Fruit fly (Drosophila melanogaster) whole organism, embryonic: ENCODE results near the gene smg.

Source experiments
- Abd-B ChIP-seq: fragments of 200-800 bp; sonication (Bioruptor generic); optimal IDR thresholded peaks from 2 replicates; lab custom pipeline; 2018; ENCODE audit warnings: missing biosample characterization, mild to moderate bottlenecking, missing genetic modification characterization, moderate library complexity
- CG10462 ChIP-seq: fragments of 200-800 bp; sonication (Bioruptor generic); optimal IDR thresholded peaks from 2 replicates; lab custom pipeline; 2016; ENCODE audit warnings: missing biosample characterization, missing genetic modification characterization
- CG11085 ChIP-seq: fragments of 200-800 bp; sonication (Bioruptor generic); IDR thresholded peaks from 2 replicates; pipeline ENCODE4 v1.3.6; 2022; ENCODE audit warnings: missing biosample characterization, missing genetic modification characterization
- CG11247 ChIP-seq: fragments of 200-800 bp; sonication (Bioruptor generic); IDR thresholded peaks from 2 replicates; pipeline ENCODE4 v1.3.6; 2022; ENCODE audit warnings: missing biosample characterization, missing genetic modification characterization
- CG12236 ChIP-seq: fragments of 200-800 bp; sonication (Bioruptor generic); optimal IDR thresholded peaks from 2 replicates; lab custom pipeline; 2016; ENCODE audit warnings: missing biosample characterization, missing genetic modification characterization
- CG12769 ChIP-seq: fragments of 200-800 bp; sonication (Bioruptor generic); optimal IDR thresholded peaks from 2 replicates; lab custom pipeline; 2019; ENCODE audit warnings: missing biosample characterization, mild to moderate bottlenecking, missing genetic modification characterization, moderate library complexity
- CG13287 ChIP-seq: fragments of 200-800 bp; sonication (Bioruptor generic); IDR thresholded peaks from 2 replicates; pipeline ENCODE4 v1.3.6; 2022; ENCODE audit warnings: missing biosample characterization, missing genetic modification characterization; ENCODE audit not compliant: partially characterized antibody
- CG14014 ChIP-seq: fragments of 200-800 bp; sonication (Bioruptor generic); IDR thresholded peaks from 2 replicates; pipeline ENCODE4 v1.3.6; 2022; ENCODE audit warnings: missing biosample characterization, missing genetic modification characterization
- CG15073 ChIP-seq: fragments of 200-800 bp; sonication (Bioruptor generic); optimal IDR thresholded peaks from 2 replicates; lab custom pipeline; 2016; ENCODE audit warnings: missing biosample characterization, missing genetic modification characterization
- CG16779 ChIP-seq: fragments of 200-800 bp; sonication (Bioruptor generic); IDR thresholded peaks from 2 replicates; pipeline ENCODE4 v1.3.6; 2022; ENCODE audit warnings: missing biosample characterization, missing genetic modification characterization
- CG17361 ChIP-seq: fragments of 200-800 bp; sonication (Bioruptor generic); IDR thresholded peaks from 3 replicates; pipeline ENCODE4 v1.3.6; 2022; ENCODE audit warnings: missing biosample characterization, missing genetic modification characterization
- CG17568 ChIP-seq: fragments of 200-800 bp; sonication (Bioruptor generic); optimal IDR thresholded peaks from 2 replicates; lab custom pipeline; 2018; ENCODE audit warnings: missing biosample characterization, mild to moderate bottlenecking, missing genetic modification characterization, moderate library complexity
- CG18599 ChIP-seq: fragments of 200-800 bp; sonication (Bioruptor generic); optimal IDR thresholded peaks from 3 replicates; lab custom pipeline; 2017; ENCODE audit warnings: missing biosample characterization, missing genetic modification characterization, mild to moderate bottlenecking, moderate library complexity, missing genetic modification reagents
- CG4360 ChIP-seq: fragments of 200-800 bp; sonication (Bioruptor generic); IDR thresholded peaks from 2 replicates; pipeline ENCODE4 v1.3.6; 2022; ENCODE audit warnings: missing biosample characterization, missing genetic modification characterization
- CG4854 ChIP-seq: fragments of 200-800 bp; sonication (Bioruptor generic); optimal IDR thresholded peaks from 2 replicates; lab custom pipeline; 2016; ENCODE audit warnings: missing biosample characterization, missing genetic modification characterization, inconsistent platforms
- CG7556 ChIP-seq: fragments of 200-800 bp; sonication (Bioruptor generic); optimal IDR thresholded peaks from 2 replicates; lab custom pipeline; 2017; ENCODE audit warnings: missing biosample characterization, mild to moderate bottlenecking, missing genetic modification characterization
- CG7786 ChIP-seq: fragments of 200-800 bp; sonication (Bioruptor generic); optimal IDR thresholded peaks from 2 replicates; lab custom pipeline; 2016; ENCODE audit warnings: missing biosample characterization, missing genetic modification characterization
- CG8765 ChIP-seq: fragments of 200-800 bp; sonication (Bioruptor generic); IDR thresholded peaks from 2 replicates; pipeline ENCODE4 v1.3.6; 2022; ENCODE audit warnings: missing biosample characterization, missing genetic modification characterization
- CG9215 ChIP-seq: fragments of 200-800 bp; sonication (Bioruptor generic); IDR thresholded peaks from 2 replicates; pipeline ENCODE4 v1.3.6; 2022; ENCODE audit warnings: missing biosample characterization, missing genetic modification characterization
- Dip2 ChIP-seq: fragments of 200-800 bp; sonication (Bioruptor generic); IDR thresholded peaks from 2 replicates; pipeline ENCODE4 v1.3.6; 2022; ENCODE audit warnings: missing biosample characterization, missing genetic modification characterization
- Elba2 ChIP-seq: fragments of 200-800 bp; sonication (Bioruptor generic); optimal IDR thresholded peaks from 3 replicates; lab custom pipeline; 2016; ENCODE audit warnings: missing biosample characterization, missing genetic modification characterization
- Ets65A ChIP-seq: fragments of 200-800 bp; sonication (Bioruptor generic); peaks from one replicate; lab custom pipeline; 2016; ENCODE audit warnings: missing biosample characterization, missing genetic modification characterization
- Fer1 ChIP-seq: fragments of 200-800 bp; sonication (Bioruptor generic); optimal IDR thresholded peaks from 2 replicates; lab custom pipeline; 2017; ENCODE audit warnings: missing biosample characterization, mild to moderate bottlenecking, missing genetic modification characterization
- HHEX ChIP-seq: fragments of 200-800 bp; sonication (Bioruptor generic); optimal IDR thresholded peaks from 3 replicates; lab custom pipeline; 2017; ENCODE audit warnings: missing biosample characterization, mild to moderate bottlenecking, missing genetic modification characterization, missing genetic modification reagents
- HLH4C ChIP-seq: fragments of 200-800 bp; sonication (Bioruptor generic); IDR thresholded peaks from 3 replicates; pipeline ENCODE4 v1.3.6; 2022; ENCODE audit warnings: missing biosample characterization, missing genetic modification characterization; ENCODE audit not compliant: partially characterized antibody
- HmgD ChIP-seq: fragments of 200-800 bp; sonication (Bioruptor generic); optimal IDR thresholded peaks from 3 replicates; lab custom pipeline; 2016; ENCODE audit warnings: missing biosample characterization, missing genetic modification characterization
- Jarid2 ChIP-seq: fragments of 200-800 bp; sonication (Bioruptor generic); optimal IDR thresholded peaks from 3 replicates; lab custom pipeline; 2017; ENCODE audit warnings: mild to moderate bottlenecking, missing biosample characterization, missing genetic modification reagents, missing genetic modification characterization
- Med ChIP-seq: fragments of 200-800 bp; sonication (Bioruptor generic); peaks from one replicate; lab custom pipeline; 2016; ENCODE audit warnings: missing biosample characterization, missing genetic modification characterization, mild to moderate bottlenecking, inconsistent platforms, moderate library complexity
- NC2α ChIP-seq: fragments of 200-800 bp; sonication (Bioruptor generic); optimal IDR thresholded peaks from 2 replicates; lab custom pipeline; 2016; ENCODE audit warnings: missing biosample characterization, missing genetic modification characterization
- NC2β ChIP-seq: fragments of 200-800 bp; sonication (Bioruptor generic); optimal IDR thresholded peaks from 2 replicates; lab custom pipeline; 2016; ENCODE audit warnings: missing biosample characterization, missing genetic modification characterization
- Nf-YB ChIP-seq: fragments of 200-800 bp; sonication (Bioruptor generic); optimal IDR thresholded peaks from 3 replicates; lab custom pipeline; 2019; ENCODE audit warnings: missing biosample characterization, mild to moderate bottlenecking, missing genetic modification characterization, moderate library complexity
- Sox102F ChIP-seq: fragments of 200-800 bp; sonication (Bioruptor generic); optimal IDR thresholded peaks from 2 replicates; lab custom pipeline; 2018; ENCODE audit warnings: missing biosample characterization, mild to moderate bottlenecking, missing genetic modification characterization, moderate library complexity
- Xrp1 ChIP-seq: fragments of 200-800 bp; sonication (Bioruptor generic); IDR thresholded peaks from 2 replicates; pipeline ENCODE4 v1.3.6; 2022; ENCODE audit warnings: missing biosample characterization, missing genetic modification characterization
- ac ChIP-seq: fragments of 200-800 bp; sonication (Bioruptor generic); optimal IDR thresholded peaks from 3 replicates; lab custom pipeline; 2017; ENCODE audit warnings: missing biosample characterization, mild to moderate bottlenecking, missing genetic modification characterization
- cato ChIP-seq: fragments of 200-800 bp; sonication (Bioruptor generic); optimal IDR thresholded peaks from 2 replicates; lab custom pipeline; 2016; ENCODE audit warnings: missing biosample characterization, missing genetic modification characterization, borderline replicate concordance
- caup ChIP-seq: fragments of 200-800 bp; sonication (Bioruptor generic); optimal IDR thresholded peaks from 3 replicates; lab custom pipeline; 2017; ENCODE audit warnings: missing biosample characterization, mild to moderate bottlenecking, missing genetic modification characterization, moderate library complexity; ENCODE audit not compliant: severe bottlenecking
- chif ChIP-seq, 2 experiments: fragments of 200-800 bp; sonication (Bioruptor generic); optimal IDR thresholded peaks; 3 replicates each; lab custom pipeline; 2016; ENCODE audit warnings: missing biosample characterization in 2 of 2, missing genetic modification characterization in 2 of 2
- disco-r ChIP-seq: fragments of 200-800 bp; sonication (Bioruptor generic); optimal IDR thresholded peaks from 2 replicates; lab custom pipeline; 2016; ENCODE audit warnings: missing biosample characterization, missing genetic modification characterization
- dpn ChIP-seq, 2 experiments: fragments of 200-800 bp; sonication (Bioruptor generic); optimal IDR thresholded peaks; 3 replicates each; lab custom pipeline; 2016; ENCODE audit warnings: missing biosample characterization in 2 of 2, missing genetic modification characterization in 2 of 2
- ems ChIP-seq: fragments of 200-800 bp; sonication (Bioruptor generic); optimal IDR thresholded peaks from 3 replicates; lab custom pipeline; 2016; ENCODE audit warnings: missing biosample characterization, missing genetic modification characterization
- fd102C ChIP-seq: fragments of 200-800 bp; sonication (Bioruptor generic); optimal IDR thresholded peaks from 2 replicates; lab custom pipeline; 2018; ENCODE audit warnings: missing biosample characterization, mild to moderate bottlenecking, missing genetic modification characterization, moderate library complexity
- grau ChIP-seq: fragments of 200-800 bp; optimal IDR thresholded peaks from 3 replicates; lab custom pipeline; 2019; ENCODE audit warnings: missing biosample characterization, mild to moderate bottlenecking, missing genetic modification characterization, moderate library complexity
- jing ChIP-seq: fragments of 200-800 bp; sonication (Bioruptor generic); optimal IDR thresholded peaks from 2 replicates; lab custom pipeline; 2018; ENCODE audit warnings: missing biosample characterization, mild to moderate bottlenecking, missing genetic modification characterization
- mirr ChIP-seq: fragments of 200-800 bp; sonication (Bioruptor generic); optimal IDR thresholded peaks from 3 replicates; lab custom pipeline; 2018; ENCODE audit warnings: missing biosample characterization, mild to moderate bottlenecking, missing genetic modification characterization
- nmo ChIP-seq: fragments of 200-800 bp; sonication (Bioruptor generic); optimal IDR thresholded peaks from 2 replicates; lab custom pipeline; 2018; ENCODE audit warnings: missing biosample characterization, mild to moderate bottlenecking, missing genetic modification characterization, moderate library complexity
- onecut ChIP-seq: fragments of 200-800 bp; sonication (Bioruptor generic); IDR thresholded peaks from 2 replicates; pipeline ENCODE4 v1.3.6; 2022; ENCODE audit warnings: missing biosample characterization, missing genetic modification characterization
- stwl ChIP-seq: fragments of 200-800 bp; sonication (Bioruptor generic); optimal IDR thresholded peaks from 3 replicates; lab custom pipeline; 2018; ENCODE audit warnings: missing biosample characterization, mild to moderate bottlenecking, missing genetic modification characterization, moderate library complexity
- toy ChIP-seq: fragments of 200-800 bp; sonication (Bioruptor generic); IDR thresholded peaks from 2 replicates; pipeline ENCODE4 v1.3.6; 2022; ENCODE audit warnings: missing biosample characterization, missing genetic modification characterization
- unc-4 ChIP-seq: fragments of 200-800 bp; sonication (Bioruptor generic); IDR thresholded peaks from 2 replicates; pipeline ENCODE4 v1.3.6; 2022; ENCODE audit warnings: missing biosample characterization, missing genetic modification characterization; ENCODE audit not compliant: partially characterized antibody
- zfh2 ChIP-seq: fragments of 200-800 bp; sonication (Bioruptor generic); optimal IDR thresholded peaks from 2 replicates; lab custom pipeline; 2016; ENCODE audit warnings: missing biosample characterization, missing genetic modification characterization

smg gene

dm6 chr3L:9024741-9025140 is 27.0 kb upstream of the smg start (continued):
- TF ChIP-seq CG17568 (GFP tag; lab: Kevin White, UChicago) (no peak), onecut (GFP tag; lab: Robert Waterston, UW) (no peak), Nf-YB (GFP tag; lab: Kevin White, UChicago) (peak; percentile 57), CG11085 (GFP tag; lab: Robert Waterston, UW) (no peak), CG13287 (GFP tag; lab: Robert Waterston, UW) (no peak), dpn (GFP tag; optimal IDR thresholded peaks at IDR 0.05; lab: Kevin White, UChicago) (no peak), Jarid2 (GFP tag; lab: Kevin White, UChicago) (peak; percentile 4), Ets65A (GFP tag; lab: Kevin White, UChicago) (no peak), stwl (tag; lab: Kevin White, UChicago) (no peak)

- TF ChIP-seq HHEX (GFP tag; lab: Kevin White, UChicago) (peak; percentile 20), Abd-B (GFP tag; lab: Kevin White, UChicago) (peak; percentile 45), nmo (GFP tag; lab: Kevin White, UChicago) (peak; percentile 83), CG17361 (GFP tag; lab: Robert Waterston, UW) (peak; percentile 73), CG8765 (GFP tag; lab: Robert Waterston, UW) (peak; percentile 85), CG9215 (GFP tag; lab: Robert Waterston, UW) (peak; percentile 27; the same call in 1 of the 2 replicates), NC2β (GFP tag; lab: Kevin White, UChicago) (peak; percentile 71), CG12769 (tag; lab: Kevin White, UChicago) (peak; percentile 34), CG16779 (GFP tag; lab: Robert Waterston, UW) (no peak), Xrp1 (GFP tag; lab: Robert Waterston, UW) (peak; percentile 85), fd102C (GFP tag; lab: Kevin White, UChicago) (peak; percentile 93), CG11247 (GFP tag; lab: Robert Waterston, UW) (no peak), Med (GFP tag; lab: Kevin White, UChicago) (peak; percentile 90), caup (GFP tag; lab: Kevin White, UChicago) (peak; percentile 39), jing (GFP tag; lab: Kevin White, UChicago) (peak; percentile 30), CG12236 (GFP tag; lab: Kevin White, UChicago) (peak; percentile 68), unc-4 (GFP tag; lab: Robert Waterston, UW) (no peak), Sox102F (GFP tag; lab: Kevin White, UChicago) (peak; percentile 51), CG4360 (GFP tag; lab: Robert Waterston, UW) (no peak), CG10462 (peak; percentile 61), ac (GFP tag; lab: Kevin White, UChicago) (peak; percentile 87), Dip2 (GFP tag; lab: Robert Waterston, UW) (no peak), cato (GFP tag; lab: Kevin White, UChicago) (peak; percentile 21), zfh2 (GFP tag; lab: Kevin White, UChicago) (peak; percentile 6), NC2α (peak; percentile 60), CG7556 (peak; percentile 63), HLH4C (no peak), toy (GFP tag; lab: Robert Waterston, UW) (no peak), HmgD (GFP tag; lab: Kevin White, UChicago) (no peak), Elba2 (GFP tag; lab: Kevin White, UChicago) (peak; percentile 71), mirr (GFP tag; lab: Kevin White, UChicago) (no peak), Fer1 (GFP tag; lab: Kevin White, UChicago) (no peak), CG15073 (GFP tag; lab: Kevin White, UChicago) (no peak), CG18599 (GFP tag; lab: Kevin White, UChicago) (peak; percentile 68), chif (GFP tag; optimal IDR thresholded peaks at IDR 0.05; lab: Kevin White, UChicago) (peak; percentile 54 to 85), disco-r (GFP tag; lab: Kevin White, UChicago) (no peak), CG4854 (peak; percentile 29), ems (GFP tag; lab: Kevin White, UChicago) (peak; percentile 14), grau (tag; lab: Kevin White, UChicago) (peak; percentile 70), CG14014 (GFP tag; lab: Robert Waterston, UW) (no peak), CG7786 (GFP tag; lab: Kevin White, UChicago) (peak; percentile 35)
Observed at dm6 chr3L:9023627-9024026, 25.8 kb upstream of the smg start.
